Worm (Caenorhabditis elegans) whole organism, L2 larva: ENCODE results near the gene mlc-1.

Experiments
- ZK546.5 ChIP-seq: sonication (generic microtip); optimal IDR thresholded peaks from 2 replicates; lab custom pipeline; 2017; ENCODE audit warnings: missing biosample characterization, missing genetic modification characterization
- blmp-1 ChIP-seq: sonication (generic microtip); optimal IDR thresholded peaks from 2 replicates; lab custom pipeline; 2017; ENCODE audit warnings: missing genetic modification characterization, mild to moderate bottlenecking, missing compliant biosample characterization, antibody characterized with exemption, moderate library complexity; ENCODE audit not compliant: insufficient read depth
- ceh-16 ChIP-seq: fragments of 150-350 bp; optimal IDR thresholded peaks from 2 replicates; lab custom pipeline; 2014; ENCODE audit warnings: missing biosample characterization, missing genetic modification characterization
- lin-13 ChIP-seq: fragments of 150-350 bp; optimal IDR thresholded peaks from 2 replicates; lab custom pipeline; 2014; ENCODE audit warnings: missing biosample characterization, missing genetic modification reagents, missing genetic modification characterization
- lsy-2 ChIP-seq, 2 experiments: fragments of 150-350 bp in 1 of 2; sonication (generic microtip) in 1 of 2; optimal IDR thresholded peaks; 2 replicates each; lab custom pipeline; 2014 to 2017; ENCODE audit warnings: missing biosample characterization in 2 of 2, missing genetic modification characterization in 2 of 2
- nhr-11 ChIP-seq: fragments of 150-350 bp; optimal IDR thresholded peaks from 2 replicates; lab custom pipeline; 2014; ENCODE audit warnings: missing biosample characterization, missing genetic modification characterization
- nhr-12 ChIP-seq: fragments of 150-350 bp; optimal IDR thresholded peaks from 2 replicates; lab custom pipeline; 2014; ENCODE audit warnings: missing biosample characterization, missing genetic modification characterization
- nhr-6 ChIP-seq: fragments of 150-350 bp; optimal IDR thresholded peaks from 2 replicates; lab custom pipeline; 2014; ENCODE audit warnings: missing biosample characterization, missing genetic modification characterization
- snpc-4 ChIP-seq: fragments of 150-350 bp; optimal IDR thresholded peaks from 2 replicates; lab custom pipeline; 2014; ENCODE audit warnings: missing biosample characterization, missing genetic modification characterization

DNA sequence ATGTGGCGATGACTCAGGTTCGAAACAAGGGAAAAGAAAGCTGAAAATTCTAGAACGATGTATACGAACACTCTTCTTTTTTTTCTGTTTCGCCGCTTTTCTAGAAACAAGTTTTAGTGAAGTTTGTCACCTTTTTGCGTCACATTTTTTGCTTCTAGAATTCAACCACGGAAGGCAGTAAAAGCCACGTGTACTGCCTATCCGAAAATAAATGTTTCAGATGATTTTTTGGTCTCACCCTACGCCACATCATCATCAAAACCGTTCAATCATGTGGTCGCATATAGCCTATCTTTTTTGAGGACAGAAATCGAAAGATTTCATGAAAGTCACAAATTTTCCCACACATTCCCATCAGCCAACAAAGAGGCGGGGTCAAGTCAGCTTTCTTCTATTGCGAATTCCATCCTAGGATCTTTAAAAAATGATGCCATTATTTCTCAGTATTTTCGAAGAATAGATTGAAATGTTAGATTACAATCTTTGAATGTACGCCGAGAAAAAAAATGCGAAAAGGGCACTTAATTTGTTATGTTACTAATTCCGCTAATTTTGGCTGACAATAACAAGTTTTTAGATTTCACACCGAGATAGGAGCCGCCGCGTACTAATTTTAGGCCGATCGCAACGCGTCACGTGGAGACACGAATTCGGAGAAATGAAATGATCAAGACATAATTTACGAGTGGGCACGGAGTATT lies 35.0 kb upstream of the mlc-1 start:
- no peak for TF ChIP-seq nhr-12 (tag; lab: Kevin White, UChicago)
- TF ChIP-seq ZK546.5: no peak
- no peak for TF ChIP-seq lsy-2 (tag; optimal IDR thresholded peaks at IDR 0.05; lab: Kevin White, UChicago)
- peak; percentile 80 for TF ChIP-seq ceh-16
- TF ChIP-seq snpc-4 (tag; lab: Kevin White, UChicago): no peak
- TF ChIP-seq nhr-6: no peak
- TF ChIP-seq blmp-1 (tag; lab: Kevin White, UChicago): peak; percentile 33
- TF ChIP-seq lin-13 (GFP tag; lab: Kevin White, UChicago): no peak
- no peak for TF ChIP-seq nhr-11 (tag; lab: Kevin White, UChicago)
